Fruit fly (Drosophila melanogaster) S2 (cell line): ENCODE results near the gene Suv3.

Source experiments
- CG8478 ChIP-seq: fragments of >200 bp; optimal IDR thresholded peaks from 2 replicates; lab custom pipeline; 2018
- CTCF ChIP-seq, 2 experiments: fragments of >200 bp; optimal IDR thresholded peaks; 2 replicates each; lab custom pipeline; 2018

DNA sequence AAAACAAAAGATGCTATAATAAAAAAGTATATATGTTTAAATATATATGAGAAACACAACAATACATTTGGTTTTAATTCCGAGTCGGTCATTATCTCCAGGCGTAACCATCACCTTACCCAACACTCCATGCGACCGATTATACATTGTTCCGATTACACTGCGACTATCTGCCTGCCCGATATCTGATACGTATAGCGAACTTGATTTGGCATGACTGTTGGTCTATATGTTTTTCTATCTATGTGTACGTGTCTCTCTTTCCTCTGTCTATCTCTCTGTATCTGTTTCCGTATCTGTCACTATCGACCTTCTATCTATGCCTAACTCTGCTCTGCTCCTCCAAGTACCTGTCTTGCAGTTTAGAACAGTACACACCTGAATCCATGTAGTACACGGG lies 9.9 kb upstream of the Suv3 start:
- TF ChIP-seq CTCF (optimal IDR thresholded peaks at IDR 0.05; lab: Kevin White, UChicago) (no peak), CG8478 (lab: Kevin White, UChicago) (no peak)
